Fruit fly (Drosophila melanogaster): ENCODE measurements around the gene CG34437.
A peak's percentile ranks its signal among the peaks of the same experiment; 100 is the strongest.

Gene CG34437

dm6 chr3R:28330266-28331125 lies 47.0 kb downstream of the CG34437 start (continued):
- TF ChIP-seq Nf-YC (tag; optimal IDR thresholded peaks at IDR 0.05), result no peak
- no peak for TF ChIP-seq chm (GFP tag; IDR thresholded peaks at IDR 0.05)
- no peak for TF ChIP-seq ems (GFP tag; optimal IDR thresholded peaks at IDR 0.05)
- TF ChIP-seq odd (GFP tag; optimal IDR thresholded peaks at IDR 0.05), result no peak
- no peak for TF ChIP-seq Bteb2 (GFP tag; optimal IDR thresholded peaks at IDR 0.05)
- TF ChIP-seq CG12236 (GFP tag; optimal IDR thresholded peaks at IDR 0.05), result no peak
- peak; percentile 61 for TF ChIP-seq CG18599 (GFP tag; optimal IDR thresholded peaks at IDR 0.05)
- no peak for TF ChIP-seq CG12659 (GFP tag; optimal IDR thresholded peaks at IDR 0.05)
- no peak for TF ChIP-seq GATAe (GFP tag; conservative IDR thresholded peaks at IDR 0.05)
- no peak for TF ChIP-seq CG13424 (tag; optimal IDR thresholded peaks at IDR 0.05)
- no peak for TF ChIP-seq sima (GFP tag; optimal IDR thresholded peaks at IDR 0.05)
- no peak for TF ChIP-seq CG8089 (GFP tag; optimal IDR thresholded peaks at IDR 0.05)
- no peak for TF ChIP-seq h (optimal IDR thresholded peaks at IDR 0.05)
- TF ChIP-seq Myb (GFP tag; optimal IDR thresholded peaks at IDR 0.05), result no peak
- no peak for TF ChIP-seq luna (GFP tag; optimal IDR thresholded peaks at IDR 0.05)
- TF ChIP-seq CG34422 (GFP tag; IDR thresholded peaks at IDR 0.05), result peak; percentile 47; the same call in 1 of the 3 replicates
- 0 out of 2 replicates have a peak, but pooled peaks have one; percentile 27 for TF ChIP-seq sob (GFP tag; IDR thresholded peaks at IDR 0.05)
- no peak for TF ChIP-seq ap (GFP tag; IDR thresholded peaks at IDR 0.05)
- no peak for TF ChIP-seq dan (GFP tag; IDR thresholded peaks at IDR 0.05)
- no peak for TF ChIP-seq CG4424 (GFP tag; optimal IDR thresholded peaks at IDR 0.05)
- no peak for TF ChIP-seq CG7786 (GFP tag; optimal IDR thresholded peaks at IDR 0.05)
- TF ChIP-seq CG12219 (GFP tag; optimal IDR thresholded peaks at IDR 0.05), result peak; percentile 5
- TF ChIP-seq kah (GFP tag; optimal IDR thresholded peaks at IDR 0.05), result no peak
- peak; percentile 30 for TF ChIP-seq Ets65A (GFP tag)
- peak; percentile 21 for TF ChIP-seq sug (tag; optimal IDR thresholded peaks at IDR 0.05)
- no peak for TF ChIP-seq CG17328 (GFP tag; IDR thresholded peaks at IDR 0.05)
- no peak for TF ChIP-seq CG8290 (GFP tag; optimal IDR thresholded peaks at IDR 0.05)
- TF ChIP-seq CG8290 (tag; optimal IDR thresholded peaks at IDR 0.05), result peak in 1 of 2 experiments; percentile 63
- no peak for TF ChIP-seq HLHmδ (GFP tag; optimal IDR thresholded peaks at IDR 0.05)
- TF ChIP-seq CG3995 (GFP tag; optimal IDR thresholded peaks at IDR 0.05), result no peak
- no peak for TF ChIP-seq CG2889 (GFP tag; IDR thresholded peaks at IDR 0.05)
- TF ChIP-seq shn (GFP tag; optimal IDR thresholded peaks at IDR 0.05), result no peak
- TF ChIP-seq jing (GFP tag; optimal IDR thresholded peaks at IDR 0.05), result no peak
- TF ChIP-seq CG9727 (GFP tag; optimal IDR thresholded peaks at IDR 0.05), result peak; percentile 48
- peak; percentile 4 for TF ChIP-seq BtbVII (GFP tag; optimal IDR thresholded peaks at IDR 0.05)
- TF ChIP-seq Hmx (GFP tag; optimal IDR thresholded peaks at IDR 0.05), result no peak
- TF ChIP-seq bsh (GFP tag; optimal IDR thresholded peaks at IDR 0.05), result no peak
- TF ChIP-seq emc (GFP tag; optimal IDR thresholded peaks at IDR 0.05), result no peak
- no peak for TF ChIP-seq CG3163 (GFP tag; optimal IDR thresholded peaks at IDR 0.05)
- TF ChIP-seq CrebB (tag; optimal IDR thresholded peaks at IDR 0.05), result peak; percentile 53
- no peak for TF ChIP-seq Meics (GFP tag; optimal IDR thresholded peaks at IDR 0.05)
- no peak for TF ChIP-seq hth (optimal IDR thresholded peaks at IDR 0.05)
- no peak for TF ChIP-seq Nf-YB (GFP tag; optimal IDR thresholded peaks at IDR 0.05)
- TF ChIP-seq CG6791 (GFP tag; IDR thresholded peaks at IDR 0.05; ENCODE audit: partially characterized antibody), result no peak
- no peak for TF ChIP-seq gem (tag; optimal IDR thresholded peaks at IDR 0.05)
- TF ChIP-seq vvl (GFP tag; IDR thresholded peaks at IDR 0.05), result peak; percentile 77
- no peak for TF ChIP-seq CG3838 (GFP tag; optimal IDR thresholded peaks at IDR 0.05)
- TF ChIP-seq ranshi (GFP tag; IDR thresholded peaks at IDR 0.05), result no peak; the same call in 1 of the 2 replicates
- TF ChIP-seq CG10321 (GFP tag; IDR thresholded peaks at IDR 0.05), result no peak
- no peak for TF ChIP-seq Oaz (GFP tag; IDR thresholded peaks at IDR 0.05)
- TF ChIP-seq Nf-YA (GFP tag; IDR thresholded peaks at IDR 0.05), result no peak
- no peak for TF ChIP-seq CG14667 (GFP tag; IDR thresholded peaks at IDR 0.05)

Measured in whole organism, embryonic.